Worm (Caenorhabditis elegans) whole organism, midembryonic: ENCODE results near the gene srlf-24.

Experiments
- T22C8.4 ChIP-seq: fragments of 200-800 bp; sonication (Bioruptor generic); IDR thresholded peaks from 2 replicates; pipeline ENCODE4 v1.3.6; 2022; ENCODE audit warnings: missing genetic modification characterization, missing compliant biosample characterization
- flt-1 ChIP-seq: fragments of 200-800 bp; sonication (Bioruptor generic); IDR thresholded peaks from 2 replicates; pipeline ENCODE4 v1.3.6; 2022; ENCODE audit warnings: missing genetic modification characterization, missing compliant biosample characterization
- med-1 ChIP-seq: sonication (generic microtip); optimal IDR thresholded peaks from 2 replicates; lab custom pipeline; 2017; ENCODE audit warnings: missing genetic modification characterization, mild to moderate bottlenecking, missing compliant biosample characterization, antibody characterized with exemption, missing genetic modification reagents; ENCODE audit not compliant: insufficient read depth
- tab-1 ChIP-seq: fragments of 200-800 bp; sonication (Bioruptor generic); IDR thresholded peaks from 2 replicates; pipeline ENCODE4 v1.3.6; 2022; ENCODE audit warnings: missing genetic modification characterization, missing compliant biosample characterization

- TF ChIP-seq tab-1, result no peak
- TF ChIP-seq T22C8.4 (GFP tag; lab: Robert Waterston, UW), result no peak
- no peak for TF ChIP-seq flt-1 (GFP tag; lab: Robert Waterston, UW)
- TF ChIP-seq med-1 (GFP tag; lab: Kevin White, UChicago), result no peak
Measured at ce11 chrIV:11092502-11093080, 13.0 kb downstream of the srlf-24 start, which contains the start of gene bcc-1.
